Fruit fly (Drosophila melanogaster) Kc167 (cell line): Measurements from ENCODE around the gene CG11570.

ENCODE experiments used
- Myc ChIP-seq: fragments of >200 bp; optimal IDR thresholded peaks from 2 replicates; lab custom pipeline; 2017; ENCODE audit warnings: missing external identifiers
- h ChIP-seq: fragments of >200 bp; optimal IDR thresholded peaks from 3 replicates; lab custom pipeline; 2018; ENCODE audit warnings: missing external identifiers
- psq ChIP-seq: fragments of >200 bp; optimal IDR thresholded peaks from 2 replicates; lab custom pipeline; 2017; ENCODE audit warnings: missing external identifiers

DNA sequence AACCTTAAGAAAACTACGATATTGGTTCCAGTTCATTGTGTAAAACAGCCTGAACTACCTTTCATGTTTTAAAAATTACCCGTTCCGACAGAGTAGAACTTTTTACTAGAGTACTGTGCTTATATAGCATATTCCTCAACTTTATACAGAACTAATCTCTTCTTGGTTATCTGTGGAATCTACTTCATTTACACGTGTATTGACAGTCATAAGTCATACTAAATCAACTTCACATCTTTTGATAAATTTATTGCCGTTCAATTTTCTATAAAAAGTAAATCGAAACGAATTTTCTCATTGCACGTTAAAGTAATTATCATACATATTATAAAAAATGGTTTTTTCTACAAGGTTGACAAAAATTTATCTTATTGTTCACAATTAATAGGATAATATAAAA lies 16.1 kb upstream of the CG11570 start, which contains the start of gene CG42397:
- no peak for TF ChIP-seq psq
- TF ChIP-seq h (lab: Kevin White, UChicago), result no peak
- no peak for TF ChIP-seq Myc (lab: Kevin White, UChicago)
